Worm (Caenorhabditis elegans): ENCODE results near the gene M03C11.9.

DNA sequence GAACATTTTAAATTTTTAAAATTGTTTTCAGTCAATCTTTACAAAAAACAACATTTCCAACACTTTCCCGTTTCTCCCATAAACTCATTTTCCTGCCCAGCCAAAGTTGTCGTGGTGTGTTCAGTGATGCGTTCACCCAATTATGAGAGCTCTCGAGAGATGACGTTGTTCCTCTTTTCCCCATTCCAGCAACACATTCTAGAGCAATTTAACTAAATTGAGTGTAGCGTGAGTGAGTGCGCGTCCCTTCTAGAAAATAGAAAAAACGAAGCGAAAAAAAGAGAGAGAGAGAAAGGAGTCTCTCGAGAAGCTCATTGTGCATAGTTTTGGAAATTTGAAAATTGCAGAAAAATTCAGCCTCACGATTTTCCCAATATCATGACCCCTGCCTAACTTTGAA, 32.8 kb downstream of the M03C11.9 start:
- TF ChIP-seq dao-5 (tag; optimal IDR thresholded peaks at IDR 0.05) (no peak), him-1 (tag; optimal IDR thresholded peaks at IDR 0.05) (no peak)
